Fruit fly (Drosophila melanogaster) whole organism, prepupa: ENCODE data around the gene CG34129.
A peak's percentile ranks its signal among the peaks of the same experiment; 100 is the strongest.

Experiments
- Blimp-1 ChIP-seq: fragments of 200-800 bp; sonication (Bioruptor generic); optimal IDR thresholded peaks from 3 replicates; lab custom pipeline; 2017; ENCODE audit warnings: missing biosample characterization, missing genetic modification characterization, mild to moderate bottlenecking, moderate library complexity, missing genetic modification reagents
- CG10631 ChIP-seq: fragments of 200-800 bp; sonication (Bioruptor generic); optimal IDR thresholded peaks from 2 replicates; lab custom pipeline; 2016; ENCODE audit warnings: missing biosample characterization, missing genetic modification characterization
- CG10669 ChIP-seq: fragments of 200-800 bp; sonication (Bioruptor generic); optimal IDR thresholded peaks from 3 replicates; lab custom pipeline; 2018; ENCODE audit warnings: missing biosample characterization, mild to moderate bottlenecking, missing genetic modification characterization, moderate library complexity
- CG11762 ChIP-seq: fragments of 200-800 bp; sonication (Bioruptor generic); optimal IDR thresholded peaks from 3 replicates; lab custom pipeline; 2016; ENCODE audit warnings: missing biosample characterization, missing genetic modification characterization; ENCODE audit not compliant: insufficient read depth
- CG11902 ChIP-seq: fragments of 200-800 bp; sonication (Bioruptor generic); optimal IDR thresholded peaks from 3 replicates; lab custom pipeline; 2016; ENCODE audit warnings: missing biosample characterization, missing genetic modification characterization
- CG16779 ChIP-seq: fragments of 200-800 bp; sonication (Bioruptor generic); optimal IDR thresholded peaks from 3 replicates; lab custom pipeline; 2017; ENCODE audit warnings: missing biosample characterization, mild to moderate bottlenecking, missing genetic modification characterization
- CG3032 ChIP-seq: fragments of 200-800 bp; optimal IDR thresholded peaks from 2 replicates; lab custom pipeline; 2019; ENCODE audit warnings: missing biosample characterization, mild to moderate bottlenecking, missing genetic modification characterization, moderate library complexity
- CG32006 ChIP-seq: fragments of 200-800 bp; sonication (Bioruptor generic); optimal IDR thresholded peaks from 3 replicates; lab custom pipeline; 2017; ENCODE audit warnings: missing biosample characterization, mild to moderate bottlenecking, missing genetic modification characterization
- CG3919 ChIP-seq: fragments of 200-800 bp; sonication (Bioruptor generic); optimal IDR thresholded peaks from 3 replicates; lab custom pipeline; 2016; ENCODE audit warnings: missing biosample characterization, missing genetic modification characterization
- CG4318 ChIP-seq: fragments of 200-800 bp; sonication (Bioruptor generic); optimal IDR thresholded peaks from 3 replicates; lab custom pipeline; 2017; ENCODE audit warnings: missing biosample characterization, mild to moderate bottlenecking, missing genetic modification characterization
- CG6163 ChIP-seq: fragments of 200-800 bp; sonication (Bioruptor generic); IDR thresholded peaks from 3 replicates; pipeline ENCODE4 v1.3.6; 2022; ENCODE audit warnings: missing biosample characterization, missing genetic modification characterization
- CG6792 ChIP-seq: fragments of 200-800 bp; sonication (Bioruptor generic); optimal IDR thresholded peaks from 3 replicates; lab custom pipeline; 2016; ENCODE audit warnings: missing biosample characterization, missing genetic modification characterization
- CG6808 ChIP-seq: fragments of 200-800 bp; sonication (Bioruptor generic); optimal IDR thresholded peaks from 3 replicates; lab custom pipeline; 2017; ENCODE audit warnings: missing biosample characterization, missing genetic modification characterization, mild to moderate bottlenecking, moderate library complexity, missing genetic modification reagents
- CG6854 ChIP-seq: fragments of 200-800 bp; sonication (Bioruptor generic); optimal IDR thresholded peaks from 2 replicates; lab custom pipeline; 2017; ENCODE audit warnings: missing biosample characterization, mild to moderate bottlenecking, missing genetic modification characterization
- CG8119 ChIP-seq: fragments of 200-800 bp; sonication (Bioruptor generic); IDR thresholded peaks from 3 replicates; pipeline ENCODE4 v1.3.6; 2022; ENCODE audit warnings: missing biosample characterization, missing genetic modification characterization
- CG8632 ChIP-seq: fragments of 200-800 bp; sonication (Bioruptor generic); optimal IDR thresholded peaks from 3 replicates; lab custom pipeline; 2016; ENCODE audit warnings: missing biosample characterization, missing genetic modification characterization
- Eip78C ChIP-seq: fragments of 200-800 bp; sonication (Bioruptor generic); peaks from one replicate; lab custom pipeline; 2016; ENCODE audit warnings: missing biosample characterization, missing genetic modification characterization
- Eip93F ChIP-seq: fragments of 200-800 bp; sonication (Bioruptor generic); optimal IDR thresholded peaks from 2 replicates; lab custom pipeline; 2016; ENCODE audit warnings: missing biosample characterization, mild to moderate bottlenecking, missing genetic modification characterization
- Ets21C ChIP-seq: fragments of 200-800 bp; sonication (Bioruptor generic); optimal IDR thresholded peaks from 3 replicates; lab custom pipeline; 2016; ENCODE audit warnings: missing biosample characterization, missing genetic modification characterization
- Ets96B ChIP-seq: fragments of 200-800 bp; optimal IDR thresholded peaks from 2 replicates; lab custom pipeline; 2019; ENCODE audit warnings: missing biosample characterization, mild to moderate bottlenecking, missing genetic modification characterization, moderate library complexity
- Hr38 ChIP-seq: sonication (Bioruptor generic); optimal IDR thresholded peaks from 2 replicates; lab custom pipeline; 2016; ENCODE audit warnings: missing biosample characterization, missing genetic modification characterization
- Hr4 ChIP-seq: fragments of 200-800 bp; sonication (Bioruptor generic); optimal IDR thresholded peaks from 3 replicates; lab custom pipeline; 2016; ENCODE audit warnings: missing biosample characterization, missing genetic modification characterization
- Lpt ChIP-seq: fragments of 200-800 bp; sonication (Bioruptor generic); optimal IDR thresholded peaks from 3 replicates; lab custom pipeline; 2016; ENCODE audit warnings: missing biosample characterization, missing genetic modification characterization
- Met ChIP-seq: fragments of 200-800 bp; sonication (Bioruptor generic); optimal IDR thresholded peaks from 3 replicates; lab custom pipeline; 2016; ENCODE audit warnings: missing biosample characterization, missing genetic modification characterization
- OdsH ChIP-seq: fragments of 200-800 bp; sonication (Bioruptor generic); optimal IDR thresholded peaks from 3 replicates; lab custom pipeline; 2016; ENCODE audit warnings: missing biosample characterization, missing genetic modification characterization
- Sox102F ChIP-seq: fragments of 200-800 bp; sonication (Bioruptor generic); optimal IDR thresholded peaks from 2 replicates; lab custom pipeline; 2016; ENCODE audit warnings: missing biosample characterization, mild to moderate bottlenecking, missing genetic modification characterization
- Sox14 ChIP-seq: fragments of 200-800 bp; sonication (Bioruptor generic); optimal IDR thresholded peaks from 3 replicates; lab custom pipeline; 2016; ENCODE audit warnings: missing biosample characterization, missing genetic modification characterization
- Sox15 ChIP-seq: fragments of 200-800 bp; sonication (Bioruptor generic); optimal IDR thresholded peaks from 3 replicates; lab custom pipeline; 2016; ENCODE audit warnings: missing biosample characterization, missing genetic modification characterization
- achi ChIP-seq: fragments of 200-800 bp; sonication (Bioruptor generic); optimal IDR thresholded peaks from 3 replicates; lab custom pipeline; 2016; ENCODE audit warnings: missing biosample characterization, missing genetic modification characterization
- acj6 ChIP-seq: fragments of 200-800 bp; sonication (Bioruptor generic); optimal IDR thresholded peaks from 3 replicates; lab custom pipeline; 2016; ENCODE audit warnings: missing biosample characterization, missing genetic modification characterization
- cyc ChIP-seq: fragments of 200-800 bp; sonication (Bioruptor generic); optimal IDR thresholded peaks from 3 replicates; lab custom pipeline; 2016; ENCODE audit warnings: missing biosample characterization, missing genetic modification characterization
- dsx ChIP-seq: fragments of 200-800 bp; optimal IDR thresholded peaks from 3 replicates; lab custom pipeline; 2019; ENCODE audit warnings: missing biosample characterization, mild to moderate bottlenecking, missing genetic modification characterization, moderate library complexity; ENCODE audit not compliant: poor library complexity, severe bottlenecking
- eg ChIP-seq: fragments of 200-800 bp; sonication (Bioruptor generic); IDR thresholded peaks from 3 replicates; pipeline ENCODE4 v1.3.6; 2022; ENCODE audit warnings: missing biosample characterization, missing genetic modification characterization
- fd59A ChIP-seq: fragments of 200-800 bp; sonication (Bioruptor generic); optimal IDR thresholded peaks from 2 replicates; lab custom pipeline; 2017; ENCODE audit warnings: missing biosample characterization, mild to moderate bottlenecking, missing genetic modification characterization, missing genetic modification reagents
- lz ChIP-seq: fragments of 200-800 bp; sonication (Bioruptor generic); optimal IDR thresholded peaks from 3 replicates; lab custom pipeline; 2016; ENCODE audit warnings: missing biosample characterization, missing genetic modification characterization
- net ChIP-seq: fragments of 200-800 bp; sonication (Bioruptor generic); optimal IDR thresholded peaks from 3 replicates; lab custom pipeline; 2016; ENCODE audit warnings: missing biosample characterization, missing genetic modification characterization
- pdm3 ChIP-seq: fragments of 200-800 bp; sonication (Bioruptor generic); optimal IDR thresholded peaks from 3 replicates; lab custom pipeline; 2016; ENCODE audit warnings: missing biosample characterization, missing genetic modification characterization
- salr ChIP-seq, 2 experiments: fragments of 200-800 bp; sonication (Bioruptor generic); optimal IDR thresholded peaks; 3 replicates each; lab custom pipeline; 2016 to 2018; ENCODE audit warnings: missing biosample characterization in 2 of 2, missing genetic modification characterization in 2 of 2, mild to moderate bottlenecking in 1 of 2
- ss ChIP-seq, 2 experiments: fragments of 200-800 bp; sonication (Bioruptor generic); optimal IDR thresholded peaks; 2 replicates in 1 of 2; 3 replicates in 1 of 2; lab custom pipeline; 2017 to 2018; ENCODE audit warnings: mild to moderate bottlenecking in 2 of 2, missing biosample characterization in 2 of 2, missing genetic modification characterization in 2 of 2, moderate library complexity in 1 of 2
- svp ChIP-seq: fragments of 200-800 bp; sonication (Bioruptor generic); peaks from one replicate; lab custom pipeline; 2016; ENCODE audit warnings: missing biosample characterization, missing genetic modification characterization
- topi ChIP-seq: fragments of 200-800 bp; sonication (Bioruptor generic); optimal IDR thresholded peaks from 3 replicates; lab custom pipeline; 2016; ENCODE audit warnings: missing biosample characterization, missing genetic modification characterization
- vri ChIP-seq: fragments of 200-800 bp; sonication (Bioruptor generic); optimal IDR thresholded peaks from 3 replicates; lab custom pipeline; 2016; ENCODE audit warnings: missing biosample characterization, mild to moderate bottlenecking, missing genetic modification characterization

CG34129 gene

dm6 chr3R:26188708-26189107 lies 2.3 kb downstream of the CG34129 start, which contains the start of gene CG6073 (continued):
- TF ChIP-seq ss (GFP tag; optimal IDR thresholded peaks at IDR 0.05; lab: Kevin White, UChicago) (no peak), CG11762 (no peak), vri (no peak), net (no peak), Sox15 (GFP tag; lab: Kevin White, UChicago) (no peak), CG6854 (GFP tag; lab: Kevin White, UChicago) (no peak), lz (GFP tag; lab: Kevin White, UChicago) (peak; percentile 16)

DNA sequence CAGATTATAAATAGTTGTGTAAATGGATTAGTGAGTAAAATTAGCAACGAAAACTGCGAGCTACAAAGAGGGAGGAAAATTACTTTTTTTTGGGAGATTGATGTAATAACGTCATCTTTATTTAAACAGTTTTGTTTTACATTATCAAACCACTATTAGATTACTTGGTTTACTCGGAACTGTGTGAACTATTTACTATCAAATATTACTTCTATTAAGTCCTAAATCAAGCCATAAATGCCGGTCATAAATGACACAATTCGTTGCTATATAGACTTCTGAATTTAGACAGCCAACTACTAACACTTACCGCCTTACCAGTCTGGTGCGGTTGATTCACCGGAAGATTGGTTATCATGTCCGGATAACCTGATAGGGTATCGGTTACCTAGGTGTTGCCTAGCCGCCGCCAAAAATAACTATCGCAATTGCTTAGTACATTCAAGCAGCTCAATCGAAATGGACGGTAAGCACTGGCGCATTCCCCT lies 5.8 kb downstream of the CG34129 start, which contains the start of gene CG31086:
TSS of gene CG31086 (plus strand) at position 51 of the 488 bp plus-strand sequence.
- TF ChIP-seq cyc (GFP tag; lab: Kevin White, UChicago) (no peak), CG8632 (GFP tag; lab: Kevin White, UChicago) (no peak), CG10631 (no peak), dsx (GFP tag; lab: Kevin White, UChicago) (no peak), Blimp-1 (no peak), CG6163 (no peak), fd59A (no peak), achi (GFP tag; lab: Kevin White, UChicago) (no peak), CG32006 (GFP tag; lab: Kevin White, UChicago) (no peak), CG6792 (GFP tag; lab: Kevin White, UChicago) (no peak), acj6 (GFP tag; lab: Kevin White, UChicago) (no peak), CG3032 (tag; lab: Kevin White, UChicago) (no peak), CG6854 (GFP tag; lab: Kevin White, UChicago) (no peak), salr (GFP tag; optimal IDR thresholded peaks at IDR 0.05; lab: Kevin White, UChicago) (no peak), lz (GFP tag; lab: Kevin White, UChicago) (no peak), Lpt (GFP tag; lab: Kevin White, UChicago) (no peak), CG4318 (no peak), CG6808 (GFP tag; lab: Kevin White, UChicago) (no peak), Hr38 (GFP tag; lab: Kevin White, UChicago) (no peak)

DNA sequence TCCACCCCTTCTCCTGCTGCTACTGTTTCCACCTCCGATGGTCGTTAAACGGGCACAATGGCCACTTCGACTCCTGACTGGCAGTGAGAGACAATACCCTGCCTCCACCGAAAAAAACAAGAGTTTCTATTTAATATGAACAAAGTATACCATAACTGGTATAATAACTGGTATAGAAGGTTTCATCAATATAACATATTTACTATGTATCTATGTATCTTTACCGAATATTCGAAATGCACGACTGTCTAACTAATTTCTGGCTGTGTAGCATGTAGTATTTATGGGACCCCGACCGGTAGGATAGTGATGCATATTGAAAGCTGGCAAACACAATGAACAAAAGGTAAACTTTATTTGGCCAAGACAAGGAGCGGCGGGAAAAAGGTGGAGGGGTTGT lies 9.0 kb downstream of the CG34129 start:
- no peak for TF ChIP-seq CG11762

- peak; percentile 34 for TF ChIP-seq CG3919 (GFP tag; lab: Kevin White, UChicago)
- TF ChIP-seq Eip78C (GFP tag; lab: Kevin White, UChicago), result peak; percentile 76
- no peak for TF ChIP-seq Hr4 (GFP tag; lab: Kevin White, UChicago)
- no peak for TF ChIP-seq Lpt (GFP tag; lab: Kevin White, UChicago)
- TF ChIP-seq CG3032 (tag; lab: Kevin White, UChicago), result no peak
- TF ChIP-seq Met (GFP tag; lab: Kevin White, UChicago), result peak; percentile 7
- peak; percentile 22 for TF ChIP-seq CG10669
- peak; percentile 8 for TF ChIP-seq CG11902 (GFP tag; lab: Kevin White, UChicago)
- no peak for TF ChIP-seq CG16779
- peak; percentile 53 for TF ChIP-seq svp (GFP tag; lab: Kevin White, UChicago)
- no peak for TF ChIP-seq Sox102F
- TF ChIP-seq Ets96B (tag; lab: Kevin White, UChicago), result no peak
- no peak for TF ChIP-seq OdsH (GFP tag; lab: Kevin White, UChicago)
- no peak for TF ChIP-seq Sox14 (GFP tag; lab: Kevin White, UChicago)
- TF ChIP-seq Blimp-1, result no peak
- TF ChIP-seq pdm3, result peak; percentile 0
- no peak for TF ChIP-seq Sox15 (GFP tag; lab: Kevin White, UChicago)
- peak; percentile 18 for TF ChIP-seq topi (GFP tag; lab: Kevin White, UChicago)
- no peak for TF ChIP-seq fd59A
- TF ChIP-seq CG10631, result no peak
- TF ChIP-seq achi (GFP tag; lab: Kevin White, UChicago), result no peak
- TF ChIP-seq cyc (GFP tag; lab: Kevin White, UChicago), result peak; percentile 26
- 0 out of 3 replicates have a peak, but pooled peaks have one; percentile 36 for TF ChIP-seq eg (GFP tag; lab: Robert Waterston, UW)
- TF ChIP-seq CG6854 (GFP tag; lab: Kevin White, UChicago), result no peak
- 0 out of 3 replicates have a peak, but pooled peaks have one; percentile 23 for TF ChIP-seq CG8119 (GFP tag; lab: Robert Waterston, UW)
- no peak for TF ChIP-seq Ets21C (GFP tag; lab: Kevin White, UChicago)
- TF ChIP-seq CG6163, result no peak
- TF ChIP-seq Eip93F (GFP tag; lab: Kevin White, UChicago), result no peak
Measured at dm6 chr3R:26172040-26172439, 19.0 kb downstream of the CG34129 start.
